Worm (Caenorhabditis elegans) whole organism, early embryonic: ENCODE results near the gene nhr-135.

Source experiments
- F13C5.2 ChIP-seq: sonication (generic microtip); optimal IDR thresholded peaks from 2 replicates; lab custom pipeline; 2017; ENCODE audit warnings: mild to moderate bottlenecking, missing genetic modification characterization, inconsistent platforms, missing compliant biosample characterization
- aly-1 ChIP-seq: sonication (generic microtip); optimal IDR thresholded peaks from 2 replicates; lab custom pipeline; 2016; ENCODE audit warnings: missing genetic modification characterization, missing compliant biosample characterization
- ceh-36 ChIP-seq: sonication (generic microtip); optimal IDR thresholded peaks from 2 replicates; lab custom pipeline; 2016; ENCODE audit warnings: missing genetic modification characterization, inconsistent platforms, missing compliant biosample characterization
- ets-7 ChIP-seq: sonication (generic microtip); optimal IDR thresholded peaks from 2 replicates; lab custom pipeline; 2016; ENCODE audit warnings: missing genotype, missing genetic modification characterization, missing compliant biosample characterization
- hmbx-1 ChIP-seq: sonication (generic microtip); optimal IDR thresholded peaks from 2 replicates; lab custom pipeline; 2016; ENCODE audit warnings: mild to moderate bottlenecking, missing genetic modification characterization, missing compliant biosample characterization
- hmg-4 ChIP-seq: fragments of 200-800 bp; sonication (Bioruptor generic); optimal IDR thresholded peaks from 2 replicates; lab custom pipeline; 2018; ENCODE audit warnings: mild to moderate bottlenecking, missing genetic modification characterization, missing compliant biosample characterization
- scrt-1 ChIP-seq: fragments of 200-800 bp; sonication (Bioruptor generic); IDR thresholded peaks from 2 replicates; pipeline ENCODE4 v1.3.6; 2022; ENCODE audit warnings: missing genetic modification characterization, missing compliant biosample characterization

DNA sequence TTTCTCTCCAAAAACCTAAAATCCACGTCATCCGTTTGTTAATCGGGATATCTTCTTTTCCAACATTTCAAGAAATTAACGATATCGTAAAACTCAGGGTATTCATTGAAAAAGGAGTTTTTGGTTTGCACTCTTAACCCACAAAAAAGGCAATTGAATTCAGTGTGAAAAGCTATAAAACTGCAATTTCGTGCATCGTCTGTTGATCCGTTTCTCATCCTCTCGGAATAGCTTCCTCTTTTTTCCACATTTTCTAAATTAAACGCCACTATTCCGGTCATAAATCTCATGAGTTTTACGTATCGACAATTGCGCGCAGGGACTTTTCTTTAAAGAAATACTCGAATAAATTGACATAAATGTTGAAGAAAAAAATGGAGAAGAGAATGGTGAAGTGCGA, 18.7 kb upstream of the nhr-135 start:
- TF ChIP-seq aly-1 (no peak), scrt-1 (no peak), F13C5.2 (tag; lab: Kevin White, UChicago) (no peak), hmbx-1 (tag; lab: Kevin White, UChicago) (no peak), hmg-4 (no peak), ets-7 (tag; lab: Kevin White, UChicago) (no peak), ceh-36 (no peak)
